Fruit fly (Drosophila melanogaster): ENCODE measurements around the gene lic.

dm6 chrX:13143100-13143499, 52.2 kb downstream of the lic start:
- TF ChIP-seq Jarid2 (GFP tag; optimal IDR thresholded peaks at IDR 0.05), result no peak
- no peak for TF ChIP-seq emc (GFP tag; optimal IDR thresholded peaks at IDR 0.05)
- no peak for TF ChIP-seq zen2 (GFP tag; IDR thresholded peaks at IDR 0.05; ENCODE audit: partially characterized antibody)
- TF ChIP-seq gt (GFP tag; IDR thresholded peaks at IDR 0.05), result no peak

All from whole organism, embryonic.